Worm (Caenorhabditis elegans) whole organism, late embryonic: ENCODE data around the gene C07A9.13.

Experiments
- C08G9.2 ChIP-seq: sonication (generic microtip); optimal IDR thresholded peaks from 2 replicates; lab custom pipeline; 2016; ENCODE audit warnings: mild to moderate bottlenecking, missing genetic modification characterization, moderate library complexity, missing compliant biosample characterization
- C38D4.7 ChIP-seq: fragments of 200-800 bp; sonication (Bioruptor generic); optimal IDR thresholded peaks from 2 replicates; lab custom pipeline; 2018; ENCODE audit warnings: mild to moderate bottlenecking, missing genetic modification characterization, moderate library complexity, missing compliant biosample characterization
- F13H6.1 ChIP-seq: sonication (generic microtip); optimal IDR thresholded peaks from 2 replicates; lab custom pipeline; 2016; ENCODE audit warnings: missing genetic modification characterization, missing compliant biosample characterization
- ahr-1 ChIP-seq: sonication (generic microtip); optimal IDR thresholded peaks from 2 replicates; lab custom pipeline; 2016; ENCODE audit warnings: missing genetic modification characterization, missing compliant biosample characterization
- ceh-19 ChIP-seq: fragments of 200-800 bp; sonication (Bioruptor generic); optimal IDR thresholded peaks from 2 replicates; lab custom pipeline; 2018; ENCODE audit warnings: mild to moderate bottlenecking, missing genetic modification characterization, missing compliant biosample characterization
- ceh-22 ChIP-seq: sonication (generic microtip); optimal IDR thresholded peaks from 2 replicates; lab custom pipeline; 2017; ENCODE audit warnings: missing biosample characterization, missing genetic modification characterization
- ceh-24 ChIP-seq: sonication (generic microtip); optimal IDR thresholded peaks from 2 replicates; lab custom pipeline; 2016; ENCODE audit warnings: mild to moderate bottlenecking, missing genetic modification characterization, missing compliant biosample characterization
- ceh-30 ChIP-seq: fragments of 150-350 bp; optimal IDR thresholded peaks from 2 replicates; lab custom pipeline; 2014; ENCODE audit warnings: missing biosample characterization, missing genetic modification characterization
- ceh-34 ChIP-seq: sonication (generic microtip); optimal IDR thresholded peaks from 2 replicates; lab custom pipeline; 2016; ENCODE audit warnings: mild to moderate bottlenecking, missing genetic modification characterization, missing compliant biosample characterization
- ceh-45 ChIP-seq: fragments of 200-800 bp; sonication (Bioruptor generic); IDR thresholded peaks from 2 replicates; pipeline ENCODE4 v1.3.6; 2022; ENCODE audit warnings: missing genetic modification reagents, missing genetic modification characterization, missing compliant biosample characterization
- ceh-48 ChIP-seq: sonication (generic microtip); optimal IDR thresholded peaks from 2 replicates; lab custom pipeline; 2016; ENCODE audit warnings: missing genetic modification characterization, inconsistent platforms, missing compliant biosample characterization
- ceh-9 ChIP-seq: sonication (generic microtip); optimal IDR thresholded peaks from 2 replicates; lab custom pipeline; 2016; ENCODE audit warnings: mild to moderate bottlenecking, missing genetic modification characterization, inconsistent platforms, missing compliant biosample characterization
- che-1 ChIP-seq: sonication (generic microtip); optimal IDR thresholded peaks from 2 replicates; lab custom pipeline; 2016; ENCODE audit warnings: mild to moderate bottlenecking, missing genetic modification characterization, missing compliant biosample characterization
- dve-1 ChIP-seq: sonication (generic microtip); optimal IDR thresholded peaks from 2 replicates; lab custom pipeline; 2017; ENCODE audit warnings: antibody characterized with exemption, mild to moderate bottlenecking, missing genetic modification characterization, missing compliant biosample characterization
- ets-4 ChIP-seq: sonication (generic microtip); optimal IDR thresholded peaks from 2 replicates; lab custom pipeline; 2016; ENCODE audit warnings: missing genetic modification characterization, missing compliant biosample characterization
- eyg-1 ChIP-seq: sonication (generic microtip); optimal IDR thresholded peaks from 2 replicates; lab custom pipeline; 2016; ENCODE audit warnings: missing genotype, missing genetic modification characterization, missing compliant biosample characterization
- fax-1 ChIP-seq: sonication (generic microtip); optimal IDR thresholded peaks from 2 replicates; lab custom pipeline; 2016; ENCODE audit warnings: missing genotype, missing genetic modification characterization, missing compliant biosample characterization
- fkh-10 ChIP-seq: fragments of 150-350 bp; optimal IDR thresholded peaks from 2 replicates; lab custom pipeline; 2014; ENCODE audit warnings: missing biosample characterization, missing genetic modification reagents, missing genetic modification characterization
- fkh-6 ChIP-seq: sonication (generic microtip); optimal IDR thresholded peaks from 2 replicates; lab custom pipeline; 2016; ENCODE audit warnings: missing genetic modification characterization, missing compliant biosample characterization
- hlh-13 ChIP-seq: fragments of 200-800 bp; sonication (Bioruptor generic); optimal IDR thresholded peaks from 2 replicates; lab custom pipeline; 2018; ENCODE audit warnings: mild to moderate bottlenecking, missing genetic modification characterization, missing compliant biosample characterization
- hlh-15 ChIP-seq: sonication (generic microtip); optimal IDR thresholded peaks from 2 replicates; lab custom pipeline; 2016; ENCODE audit warnings: missing genetic modification characterization, missing compliant biosample characterization
- hlh-30 ChIP-seq: sonication (generic microtip); optimal IDR thresholded peaks from 2 replicates; lab custom pipeline; 2017; ENCODE audit warnings: antibody characterized with exemption, missing genetic modification characterization, missing compliant biosample characterization; ENCODE audit not compliant: insufficient read depth
- hlh-6 ChIP-seq: sonication (generic microtip); optimal IDR thresholded peaks from 2 replicates; lab custom pipeline; 2016; ENCODE audit warnings: missing genotype, missing genetic modification characterization, missing compliant biosample characterization
- hlh-8 ChIP-seq: sonication (generic microtip); optimal IDR thresholded peaks from 2 replicates; lab custom pipeline; 2016; ENCODE audit warnings: missing genotype, missing genetic modification characterization, missing compliant biosample characterization
- lin-11 ChIP-seq: fragments of 200-800 bp; sonication (Bioruptor generic); optimal IDR thresholded peaks from 2 replicates; lab custom pipeline; 2018; ENCODE audit warnings: mild to moderate bottlenecking, missing genetic modification characterization, missing compliant biosample characterization
- madf-2 ChIP-seq: sonication (generic microtip); optimal IDR thresholded peaks from 2 replicates; lab custom pipeline; 2017; ENCODE audit warnings: missing genetic modification characterization, missing compliant biosample characterization
- nfya-1 ChIP-seq: sonication (generic microtip); optimal IDR thresholded peaks from 2 replicates; lab custom pipeline; 2017; ENCODE audit warnings: missing genetic modification characterization, mild to moderate bottlenecking, missing compliant biosample characterization, antibody characterized with exemption, moderate library complexity
- nhr-232 ChIP-seq: sonication (generic microtip); optimal IDR thresholded peaks from 2 replicates; lab custom pipeline; 2016; ENCODE audit warnings: missing genetic modification characterization, missing compliant biosample characterization
- odd-2 ChIP-seq: sonication (generic microtip); optimal IDR thresholded peaks from 2 replicates; lab custom pipeline; 2017; ENCODE audit warnings: antibody characterized with exemption, mild to moderate bottlenecking, missing genetic modification characterization, missing compliant biosample characterization
- pag-3 ChIP-seq: sonication (generic microtip); optimal IDR thresholded peaks from 2 replicates; lab custom pipeline; 2016; ENCODE audit warnings: missing compliant biosample characterization, missing genetic modification characterization, borderline replicate concordance
- pax-1 ChIP-seq: fragments of 150-350 bp; optimal IDR thresholded peaks from 2 replicates; lab custom pipeline; 2014; ENCODE audit warnings: missing biosample characterization, missing genetic modification characterization
- pha-4 ChIP-seq: fragments of 150-350 bp; optimal IDR thresholded peaks from 2 replicates; lab custom pipeline; 2018; ENCODE audit warnings: missing biosample characterization, missing genetic modification reagents, missing genetic modification characterization
- ref-2 ChIP-seq: sonication (generic microtip); optimal IDR thresholded peaks from 2 replicates; lab custom pipeline; 2016; ENCODE audit warnings: missing genetic modification characterization, missing compliant biosample characterization
- sdc-2 ChIP-seq: sonication (generic microtip); optimal IDR thresholded peaks from 2 replicates; lab custom pipeline; 2016; ENCODE audit warnings: missing genotype, missing genetic modification characterization, missing compliant biosample characterization
- sox-4 ChIP-seq: sonication (generic microtip); optimal IDR thresholded peaks from 2 replicates; lab custom pipeline; 2017; ENCODE audit warnings: mild to moderate bottlenecking, missing genetic modification characterization, inconsistent platforms, missing compliant biosample characterization
- tbx-7 ChIP-seq: sonication (generic microtip); optimal IDR thresholded peaks from 2 replicates; lab custom pipeline; 2016; ENCODE audit warnings: missing genotype, missing genetic modification characterization, missing compliant biosample characterization
- ttx-3 ChIP-seq: sonication (generic microtip); optimal IDR thresholded peaks from 2 replicates; lab custom pipeline; 2016; ENCODE audit warnings: missing genetic modification reagents, missing genetic modification characterization, missing compliant biosample characterization
- unc-3 ChIP-seq, 2 experiments: fragments of 200-800 bp in 1 of 2; sonication (Bioruptor generic) in 1 of 2; sonication (generic microtip) in 1 of 2; conservative IDR thresholded peaks in 1 of 2; optimal IDR thresholded peaks in 1 of 2; 2 replicates each; pipeline versions ENCODE4 v1.3.6 to Lab custom; 2016 to 2022; ENCODE audit warnings: missing compliant biosample characterization in 2 of 2, missing genetic modification characterization in 2 of 2, missing genetic modification reagents in 1 of 2
- unc-42 ChIP-seq: sonication (generic microtip); optimal IDR thresholded peaks from 2 replicates; lab custom pipeline; 2016; ENCODE audit warnings: missing genotype, missing genetic modification characterization, missing compliant biosample characterization
- unc-55 ChIP-seq: sonication (generic microtip); optimal IDR thresholded peaks from 2 replicates; lab custom pipeline; 2017; ENCODE audit warnings: missing biosample characterization, missing genetic modification reagents, missing genetic modification characterization
- unc-86 ChIP-seq: sonication (generic microtip); optimal IDR thresholded peaks from 2 replicates; lab custom pipeline; 2016; ENCODE audit warnings: missing genetic modification characterization, missing compliant biosample characterization
- ztf-16 ChIP-seq: sonication (generic microtip); optimal IDR thresholded peaks from 2 replicates; lab custom pipeline; 2017; ENCODE audit warnings: missing genetic modification characterization, missing compliant biosample characterization

C07A9.13 gene

DNA sequence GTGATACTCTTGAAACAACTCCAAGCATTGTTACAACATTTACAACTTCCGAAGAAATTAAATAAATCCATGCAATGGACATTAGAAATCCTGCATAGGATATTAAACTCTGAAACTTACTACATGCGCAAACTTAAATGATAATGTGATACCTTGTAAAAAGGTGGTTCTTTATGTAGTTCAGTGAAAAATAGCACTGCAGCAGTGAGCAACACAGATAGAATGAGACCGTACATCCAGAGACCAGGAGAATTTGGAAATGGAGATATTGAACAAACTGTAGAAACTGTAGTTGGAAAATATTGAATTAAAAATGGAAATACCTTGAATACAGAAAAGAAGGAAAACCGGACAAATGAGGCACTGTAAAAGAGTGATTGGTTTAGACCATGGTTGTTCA is 30.1 kb upstream of the C07A9.13 start:
- TF ChIP-seq lin-11 (tag; lab: Kevin White, UChicago), result no peak
- TF ChIP-seq hlh-15 (tag; lab: Kevin White, UChicago), result no peak
- no peak for TF ChIP-seq hlh-6 (tag; lab: Kevin White, UChicago)
- TF ChIP-seq ceh-22 (tag; lab: Kevin White, UChicago), result no peak
- TF ChIP-seq fax-1, result no peak
- no peak for TF ChIP-seq ttx-3 (tag; lab: Kevin White, UChicago)
- no peak for TF ChIP-seq ets-4 (tag; lab: Kevin White, UChicago)
- TF ChIP-seq unc-3 (GFP tag; conservative IDR thresholded peaks at IDR 0.05; lab: Robert Waterston, UW), result no peak
- no peak for TF ChIP-seq unc-3 (tag; optimal IDR thresholded peaks at IDR 0.05; lab: Kevin White, UChicago)
- TF ChIP-seq F13H6.1 (tag; lab: Kevin White, UChicago), result no peak
- TF ChIP-seq pax-1 (tag; lab: Kevin White, UChicago), result no peak
- TF ChIP-seq, all 69 proteins: peak for 0

- no peak for TF ChIP-seq che-1 (tag; lab: Kevin White, UChicago)
- no peak for TF ChIP-seq ceh-45
- no peak for TF ChIP-seq unc-42
- no peak for TF ChIP-seq ceh-34 (tag; lab: Kevin White, UChicago)
- peak; percentile 15 for TF ChIP-seq nfya-1
- TF ChIP-seq fkh-6 (tag; lab: Kevin White, UChicago), result peak; percentile 4
- no peak for TF ChIP-seq C38D4.7
- no peak for TF ChIP-seq eyg-1 (tag; lab: Kevin White, UChicago)
- no peak for TF ChIP-seq odd-2 (tag; lab: Kevin White, UChicago)
- TF ChIP-seq ttx-3 (tag; lab: Kevin White, UChicago), result no peak
- no peak for TF ChIP-seq unc-55 (GFP tag; lab: Kevin White, UChicago)
- TF ChIP-seq nhr-232 (tag; lab: Kevin White, UChicago), result peak; percentile 37
- TF ChIP-seq pag-3, result no peak
- TF ChIP-seq ceh-19 (GFP tag; lab: Kevin White, UChicago), result no peak
- TF ChIP-seq ztf-16 (tag; lab: Kevin White, UChicago), result no peak
- TF ChIP-seq C08G9.2 (tag; lab: Kevin White, UChicago), result peak; percentile 13
- TF ChIP-seq hlh-13 (GFP tag; lab: Kevin White, UChicago), result no peak
- TF ChIP-seq sdc-2, result peak; percentile 8
These were observed 24.2 kb upstream of the C07A9.13 start for ce11 chrIII:9705157-9705905.

DNA sequence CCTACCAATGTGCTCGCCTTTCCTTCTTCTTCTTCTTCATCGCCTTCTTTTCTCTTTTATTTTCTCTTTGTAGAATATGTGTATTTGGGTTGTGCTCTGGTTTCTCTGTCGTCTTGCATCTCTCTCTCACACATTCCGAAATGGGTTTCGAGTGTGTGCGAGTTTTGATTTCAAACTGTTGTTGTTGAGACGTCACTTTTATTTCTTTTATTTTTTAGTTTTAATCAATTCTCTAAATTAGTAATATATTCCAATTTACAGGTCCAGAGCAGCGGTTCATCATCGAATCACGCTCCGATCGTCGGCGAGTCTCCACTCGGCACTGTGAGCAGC is 23.5 kb upstream of the C07A9.13 start:
- no peak for TF ChIP-seq hlh-6 (tag; lab: Kevin White, UChicago)
- peak; percentile 2 for TF ChIP-seq nfya-1

ce11 chrIII:9703747-9704605 is 22.9 kb upstream of the C07A9.13 start:
- TF ChIP-seq eyg-1 (tag; lab: Kevin White, UChicago) (no peak), pha-4 (tag; lab: Kevin White, UChicago) (no peak), unc-86 (tag; lab: Kevin White, UChicago) (no peak), hlh-8 (tag; lab: Kevin White, UChicago) (no peak), unc-42 (peak; percentile 73), nhr-232 (tag; lab: Kevin White, UChicago) (no peak), ref-2 (tag; lab: Kevin White, UChicago) (peak; percentile 10), ceh-48 (tag; lab: Kevin White, UChicago) (no peak), pag-3 (no peak), tbx-7 (tag; lab: Kevin White, UChicago) (no peak), fkh-6 (tag; lab: Kevin White, UChicago) (no peak), hlh-6 (tag; lab: Kevin White, UChicago) (no peak), fkh-10 (GFP tag; lab: Kevin White, UChicago) (no peak), madf-2 (tag; lab: Kevin White, UChicago) (no peak), ceh-24 (tag; lab: Kevin White, UChicago) (no peak), ceh-9 (no peak), dve-1 (no peak), ahr-1 (tag; lab: Kevin White, UChicago) (no peak), hlh-30 (tag; lab: Kevin White, UChicago) (no peak), sox-4 (tag; lab: Kevin White, UChicago) (no peak), fax-1 (no peak), ceh-30 (tag; lab: Kevin White, UChicago) (no peak), F13H6.1 (tag; lab: Kevin White, UChicago) (peak; percentile 21), hlh-15 (tag; lab: Kevin White, UChicago) (no peak), ets-4 (tag; lab: Kevin White, UChicago) (no peak)
